Worm (Caenorhabditis elegans) whole organism, L4 larva: ENCODE data around the gene ocr-2.

Experiments used
- F49E8.2 ChIP-seq: sonication (generic microtip); optimal IDR thresholded peaks from 2 replicates; lab custom pipeline; 2016; ENCODE audit warnings: missing compliant biosample characterization, mild to moderate bottlenecking, missing genetic modification characterization, borderline replicate concordance
- T20F7.1 ChIP-seq: fragments of 200-800 bp; sonication (Bioruptor generic); optimal IDR thresholded peaks from 2 replicates; lab custom pipeline; 2018; ENCODE audit warnings: mild to moderate bottlenecking, missing genetic modification characterization, missing compliant biosample characterization
- Y105C5A.15 ChIP-seq: fragments of 200-800 bp; sonication (Bioruptor generic); IDR thresholded peaks from 2 replicates; pipeline ENCODE4 v1.3.6; 2022; ENCODE audit warnings: missing genetic modification characterization, missing compliant biosample characterization
- Y48G9A.11 ChIP-seq: fragments of 200-800 bp; sonication (Bioruptor generic); IDR thresholded peaks from 2 replicates; pipeline ENCODE4 v1.3.6; 2022; ENCODE audit warnings: missing genetic modification reagents, missing genetic modification characterization, missing compliant biosample characterization
- Y5F2A.4 ChIP-seq: fragments of 200-800 bp; sonication (Bioruptor generic); optimal IDR thresholded peaks from 2 replicates; lab custom pipeline; 2018; ENCODE audit warnings: mild to moderate bottlenecking, missing genetic modification characterization, missing compliant biosample characterization
- Y75B8A.6 ChIP-seq: fragments of 200-800 bp; sonication (Bioruptor generic); IDR thresholded peaks from 2 replicates; pipeline ENCODE4 v1.3.6; 2022; ENCODE audit warnings: missing genetic modification reagents, missing genetic modification characterization, missing compliant biosample characterization
- aha-1 ChIP-seq: fragments of 150-350 bp; peaks from one replicate; lab custom pipeline; 2014; ENCODE audit warnings: missing biosample characterization, missing genetic modification characterization
- attf-4 ChIP-seq: sonication (generic microtip); optimal IDR thresholded peaks from 3 replicates; lab custom pipeline; 2017; ENCODE audit warnings: missing biosample characterization, missing genetic modification characterization
- ceh-20 ChIP-seq: fragments of 200-800 bp; sonication (Bioruptor generic); IDR thresholded peaks from 2 replicates; pipeline ENCODE4 v1.3.6; 2022; ENCODE audit warnings: missing genetic modification reagents, missing genetic modification characterization, missing compliant biosample characterization
- ctbp-1 ChIP-seq: fragments of 200-800 bp; sonication (Bioruptor generic); IDR thresholded peaks from 2 replicates; pipeline ENCODE4 v1.3.6; 2022; ENCODE audit warnings: missing genetic modification reagents, missing genetic modification characterization, missing compliant biosample characterization
- daf-16 ChIP-seq, 3 experiments: sonication (generic microtip); optimal IDR thresholded peaks; 2 replicates each; lab custom pipeline; 2016 to 2017; ENCODE audit warnings: missing genetic modification characterization in 3 of 3, missing genetic modification reagents in 3 of 3, mild to moderate bottlenecking in 2 of 3, missing compliant biosample characterization in 2 of 3, missing biosample characterization in 1 of 3, moderate library complexity in 1 of 3
- daf-8 ChIP-seq: fragments of 200-800 bp; sonication (Bioruptor generic); IDR thresholded peaks from 2 replicates; pipeline ENCODE4 v1.3.6; 2022; ENCODE audit warnings: missing genetic modification characterization, missing compliant biosample characterization
- dmd-6 ChIP-seq: fragments of 200-800 bp; sonication (Bioruptor generic); IDR thresholded peaks from 2 replicates; pipeline ENCODE4 v1.3.6; 2022; ENCODE audit warnings: missing genetic modification reagents, missing genetic modification characterization, missing compliant biosample characterization
- dmd-9 ChIP-seq: fragments of 200-800 bp; sonication (Bioruptor generic); IDR thresholded peaks from 2 replicates; pipeline ENCODE4 v1.3.6; 2022; ENCODE audit warnings: missing genetic modification reagents, missing genetic modification characterization, missing compliant biosample characterization
- dve-1 ChIP-seq: sonication (generic microtip); optimal IDR thresholded peaks from 2 replicates; lab custom pipeline; 2017; ENCODE audit warnings: antibody characterized with exemption, mild to moderate bottlenecking, missing genetic modification characterization, missing compliant biosample characterization; ENCODE audit not compliant: insufficient read depth
- hlh-11 ChIP-seq: fragments of 200-800 bp; sonication (Bioruptor generic); optimal IDR thresholded peaks from 2 replicates; lab custom pipeline; 2018; ENCODE audit warnings: mild to moderate bottlenecking, missing genetic modification characterization, missing compliant biosample characterization
- hmg-1.1 ChIP-seq: fragments of 200-800 bp; sonication (Bioruptor generic); IDR thresholded peaks from 2 replicates; pipeline ENCODE4 v1.3.6; 2022; ENCODE audit warnings: missing genetic modification reagents, missing genetic modification characterization, missing compliant biosample characterization
- lin-1 ChIP-seq: fragments of 200-800 bp; sonication (Bioruptor generic); IDR thresholded peaks from 2 replicates; pipeline ENCODE4 v1.3.6; 2022; ENCODE audit warnings: missing genetic modification reagents, missing genetic modification characterization, missing compliant biosample characterization
- mdl-1 ChIP-seq, 2 experiments: fragments of 150-350 bp in 1 of 2; sonication (generic microtip) in 1 of 2; optimal IDR thresholded peaks; 2 replicates each; lab custom pipeline; 2014 to 2017; ENCODE audit warnings: missing biosample characterization in 2 of 2, missing genetic modification characterization in 2 of 2
- mdt-29 ChIP-seq: fragments of 200-800 bp; sonication (Bioruptor generic); IDR thresholded peaks from 2 replicates; pipeline ENCODE4 v1.3.6; 2022; ENCODE audit warnings: missing genetic modification reagents, missing genetic modification characterization, missing compliant biosample characterization
- mes-2 ChIP-seq: sonication (generic microtip); optimal IDR thresholded peaks from 2 replicates; lab custom pipeline; 2016; ENCODE audit warnings: missing genotype, mild to moderate bottlenecking, missing genetic modification characterization, missing compliant biosample characterization; ENCODE audit not compliant: poor library complexity, severe bottlenecking
- mxl-3 ChIP-seq: fragments of 200-800 bp; sonication (Bioruptor generic); optimal IDR thresholded peaks from 2 replicates; lab custom pipeline; 2018; ENCODE audit warnings: mild to moderate bottlenecking, missing genetic modification characterization, missing compliant biosample characterization
- nhr-25 ChIP-seq: sonication (generic microtip); optimal IDR thresholded peaks from 2 replicates; lab custom pipeline; 2017; ENCODE audit warnings: missing genetic modification characterization, mild to moderate bottlenecking, missing compliant biosample characterization, antibody characterized with exemption, moderate library complexity, borderline replicate concordance; ENCODE audit not compliant: insufficient read depth
- nhr-28 ChIP-seq: fragments of 150-350 bp; optimal IDR thresholded peaks from 2 replicates; lab custom pipeline; 2014; ENCODE audit warnings: missing biosample characterization, missing genetic modification characterization
- nhr-41 ChIP-seq: fragments of 200-800 bp; sonication (Bioruptor generic); IDR thresholded peaks from 2 replicates; pipeline ENCODE4 v1.3.6; 2022; ENCODE audit warnings: missing genetic modification reagents, missing genetic modification characterization, missing compliant biosample characterization
- nhr-48 ChIP-seq: sonication (generic microtip); optimal IDR thresholded peaks from 2 replicates; lab custom pipeline; 2016; ENCODE audit warnings: mild to moderate bottlenecking, missing genetic modification characterization, missing compliant biosample characterization
- nhr-6 ChIP-seq: fragments of 150-350 bp; optimal IDR thresholded peaks from 2 replicates; lab custom pipeline; 2014; ENCODE audit warnings: missing biosample characterization, missing genetic modification characterization
- pqm-1 ChIP-seq: sonication (generic microtip); optimal IDR thresholded peaks from 2 replicates; lab custom pipeline; 2017; ENCODE audit warnings: missing biosample characterization, missing genetic modification characterization
- set-16 ChIP-seq: fragments of 200-800 bp; sonication (Bioruptor generic); IDR thresholded peaks from 2 replicates; pipeline ENCODE4 v1.3.6; 2022; ENCODE audit warnings: missing genetic modification reagents, missing genetic modification characterization, missing compliant biosample characterization
- snpc-1.2 ChIP-seq: fragments of 200-800 bp; sonication (Bioruptor generic); IDR thresholded peaks from 2 replicates; pipeline ENCODE4 v1.3.6; 2022; ENCODE audit warnings: missing genetic modification reagents, missing genetic modification characterization, missing compliant biosample characterization
- unc-130 ChIP-seq: sonication (generic microtip); optimal IDR thresholded peaks from 2 replicates; lab custom pipeline; 2016; ENCODE audit warnings: missing genetic modification reagents, missing genetic modification characterization, missing compliant biosample characterization
- unc-62 ChIP-seq, 3 experiments: fragments of 150-350 bp in 1 of 3; sonication (generic microtip); optimal IDR thresholded peaks in 2 of 3; peaks in 1 of 3; 1 replicate in 1 of 3; 2 replicates in 2 of 3; lab custom pipeline; 2014 to 2017; ENCODE audit warnings: missing biosample characterization in 3 of 3, missing genetic modification characterization in 3 of 3, missing genetic modification reagents in 3 of 3, missing genotype in 1 of 3
- ztf-11 ChIP-seq: fragments of 150-350 bp; optimal IDR thresholded peaks from 2 replicates; lab custom pipeline; 2014; ENCODE audit warnings: missing biosample characterization, missing genetic modification characterization

The ocr-2 gene

DNA sequence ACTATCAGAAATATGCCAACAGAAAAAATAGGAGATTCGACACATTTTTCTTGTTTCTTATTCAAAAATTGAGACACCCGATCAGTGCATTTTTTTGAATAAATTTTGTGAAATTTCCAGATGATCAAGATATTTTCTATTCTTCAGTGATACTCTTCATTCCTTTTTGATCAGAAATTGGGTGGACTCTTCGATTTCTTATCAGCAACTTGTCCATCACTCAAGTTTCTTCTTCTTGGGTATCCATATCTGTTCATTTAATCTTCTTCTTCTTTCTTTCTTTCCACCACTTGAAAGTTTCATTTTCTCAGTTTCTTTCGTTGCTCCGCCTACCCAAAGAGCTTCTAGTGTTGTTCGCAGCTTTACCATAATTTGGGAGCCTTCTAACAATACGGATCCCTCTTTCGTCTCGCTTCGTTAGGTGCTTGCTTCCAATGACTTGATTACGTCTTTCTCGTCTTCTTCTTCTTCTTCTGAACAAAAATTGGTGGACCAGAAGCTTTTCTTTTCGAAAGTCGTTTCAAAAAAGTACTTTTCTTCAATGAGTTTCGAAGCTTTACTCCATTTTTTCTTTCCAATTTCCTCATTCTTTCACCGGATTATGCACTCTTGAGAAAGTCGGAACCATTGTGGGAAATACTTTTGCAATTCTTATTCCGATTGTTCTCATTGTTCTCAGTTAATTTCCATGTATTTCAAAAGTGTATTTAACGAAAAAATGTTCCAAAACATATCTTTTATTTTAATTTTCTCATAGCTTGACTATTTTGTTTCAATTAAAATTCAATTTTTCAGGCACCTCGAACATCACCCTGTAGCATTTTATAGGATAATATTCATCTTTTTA lies 44.0 kb downstream of the ocr-2 start, which contains the start of gene pct-1:
pct-1 (plus strand) TSS at position 797 of the 847 bp plus-strand sequence.
- peak in 1 of 2 experiments; percentile 82 for TF ChIP-seq unc-62 (GFP tag; optimal IDR thresholded peaks at IDR 0.05 in 1 of 2; lab: Kevin White, UChicago)
- TF ChIP-seq unc-62 (tag; optimal IDR thresholded peaks at IDR 0.05; lab: Kevin White, UChicago) = no peak
- TF ChIP-seq aha-1 (tag; lab: Kevin White, UChicago) = peak; percentile 2
- no peak for TF ChIP-seq nhr-6 (tag; lab: Kevin White, UChicago)

DNA sequence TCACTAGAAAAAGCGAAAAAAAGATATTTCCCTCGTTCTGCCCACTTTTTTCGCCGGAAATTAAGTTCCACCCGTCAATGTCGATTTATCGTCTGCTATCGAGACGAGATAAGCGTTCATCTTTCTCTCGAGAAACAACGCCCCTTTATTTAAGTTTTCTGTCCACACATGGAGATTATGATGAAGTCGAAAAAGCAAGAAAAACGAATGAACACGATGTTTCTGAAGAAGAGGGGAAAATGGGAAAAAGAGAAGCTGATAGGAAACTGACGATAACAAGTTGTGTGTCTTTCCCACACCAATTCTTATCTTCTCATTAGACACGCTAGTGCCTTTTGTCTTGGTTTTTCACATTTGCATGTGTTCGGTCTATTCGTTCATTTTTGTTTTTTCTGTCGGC lies 45.1 kb downstream of the ocr-2 start:
- no peak for TF ChIP-seq set-16
- peak; percentile 71; the same call in 1 of the 2 replicates for TF ChIP-seq lin-1 (GFP tag; lab: Robert Waterston, UW)
- 0 out of 2 replicates have a peak, but pooled peaks have one; percentile 27 for TF ChIP-seq ceh-20 (GFP tag; lab: Robert Waterston, UW)
- peak; percentile 30 for TF ChIP-seq nhr-48
- 0 out of 2 replicates have a peak, but pooled peaks have one; percentile 33 for TF ChIP-seq Y75B8A.6
- TF ChIP-seq mdt-29 = no peak
- TF ChIP-seq Y48G9A.11 (GFP tag; lab: Robert Waterston, UW) = no peak
- TF ChIP-seq daf-16 (GFP tag; optimal IDR thresholded peaks at IDR 0.05; lab: Kevin White, UChicago) = no peak
- TF ChIP-seq daf-16 (tag; optimal IDR thresholded peaks at IDR 0.05; lab: Kevin White, UChicago) = peak; percentile 34
- TF ChIP-seq nhr-28 (tag; lab: Kevin White, UChicago) = peak; percentile 67
- no peak for TF ChIP-seq Y5F2A.4
- TF ChIP-seq dve-1 (tag; lab: Kevin White, UChicago) = peak; percentile 52
- peak; percentile 45 for TF ChIP-seq hlh-11
- peak; percentile 63 for TF ChIP-seq dmd-6 (GFP tag; lab: Robert Waterston, UW)
- TF ChIP-seq mes-2 (tag; lab: Kevin White, UChicago) = no peak
- peak in 1 of 2 experiments; percentile 37 for TF ChIP-seq mdl-1 (tag; optimal IDR thresholded peaks at IDR 0.05; lab: Kevin White, UChicago)
- TF ChIP-seq daf-8 (GFP tag; lab: Robert Waterston, UW) = no peak
- TF ChIP-seq nhr-41 = 0 out of 2 replicates have a peak, but pooled peaks have one; percentile 36
- peak; percentile 90 for TF ChIP-seq pqm-1 (tag; lab: Kevin White, UChicago)
- peak; percentile 62 for TF ChIP-seq mxl-3 (GFP tag; lab: Kevin White, UChicago)

ce11 chrIV:8173610-8174009 lies 46.3 kb downstream of the ocr-2 start:
- TF ChIP-seq unc-62 (GFP tag; optimal IDR thresholded peaks at IDR 0.05 in 1 of 2; lab: Kevin White, UChicago) = peak in 1 of 2 experiments; percentile 13
- no peak for TF ChIP-seq unc-62 (tag; optimal IDR thresholded peaks at IDR 0.05; lab: Kevin White, UChicago)
- no peak for TF ChIP-seq Y5F2A.4

ce11 chrIV:8171376-8171775 lies 48.5 kb downstream of the ocr-2 start:
- TF ChIP-seq F49E8.2 (no peak), Y75B8A.6 (no peak)

ce11 chrIV:8170264-8170663 lies 49.6 kb downstream of the ocr-2 start:
- TF ChIP-seq T20F7.1 (GFP tag; lab: Kevin White, UChicago) (no peak), dmd-9 (GFP tag; lab: Robert Waterston, UW) (no peak), nhr-28 (tag; lab: Kevin White, UChicago) (peak; percentile 77), nhr-6 (tag; lab: Kevin White, UChicago) (peak; percentile 3), ztf-11 (tag; lab: Kevin White, UChicago) (no peak), dve-1 (tag; lab: Kevin White, UChicago) (peak; percentile 32), ctbp-1 (GFP tag; lab: Robert Waterston, UW) (no peak), hmg-1.1 (GFP tag; lab: Robert Waterston, UW) (0 out of 2 replicates have a peak, but pooled peaks have one; percentile 7), mdl-1 (tag; optimal IDR thresholded peaks at IDR 0.05; lab: Kevin White, UChicago) (peak in 1 of 2 experiments; percentile 48), attf-4 (no peak), mes-2 (tag; lab: Kevin White, UChicago) (no peak), hlh-11 (peak; percentile 38), snpc-1.2 (GFP tag; lab: Robert Waterston, UW) (no peak), unc-130 (GFP tag; lab: Kevin White, UChicago) (no peak), nhr-25 (tag; lab: Kevin White, UChicago) (peak; percentile 5), Y105C5A.15 (GFP tag; lab: Robert Waterston, UW) (no peak)
